Worm (Caenorhabditis elegans): Measurements from ENCODE around the gene fbxa-72.

The fbxa-72 gene

ce11 chrV:723895-724352 is 47.4 kb upstream of the fbxa-72 start, which contains the start of gene fbxb-72:
fbxb-72 (minus strand) TSS chrV:723952.
- TF ChIP-seq F13H6.1 (tag; optimal IDR thresholded peaks at IDR 0.05) (no peak), ama-1 (optimal IDR thresholded peaks at IDR 0.05) (peak; percentile 26), elt-2 (tag; optimal IDR thresholded peaks at IDR 0.05) (peak; percentile 41), sdc-2 (tag; optimal IDR thresholded peaks at IDR 0.05) (no peak), elt-4 (tag; optimal IDR thresholded peaks at IDR 0.05) (no peak), K02D7.2 (tag; optimal IDR thresholded peaks at IDR 0.05) (no peak), C08G9.2 (tag; optimal IDR thresholded peaks at IDR 0.05) (no peak), pha-4 (tag; optimal IDR thresholded peaks at IDR 0.05) (no peak), dve-1 (tag; optimal IDR thresholded peaks at IDR 0.05) (peak; percentile 56), pqm-1 (tag; optimal IDR thresholded peaks at IDR 0.05) (peak; percentile 3)

ce11 chrV:722889-723288 is 46.3 kb upstream of the fbxa-72 start:
- no peak for TF ChIP-seq tbx-7 (tag; optimal IDR thresholded peaks at IDR 0.05)
- TF ChIP-seq hlh-6 (tag; optimal IDR thresholded peaks at IDR 0.05), result no peak

ce11 chrV:719731-720130 is 43.2 kb upstream of the fbxa-72 start, which contains the start of gene srbc-40:
srbc-40 (minus strand) TSS chrV:719831.
- TF ChIP-seq eyg-1 (tag; optimal IDR thresholded peaks at IDR 0.05) (no peak), mec-3 (tag; optimal IDR thresholded peaks at IDR 0.05; ENCODE audit: borderline replicate concordance) (no peak), unc-86 (tag; optimal IDR thresholded peaks at IDR 0.05) (no peak), ceh-45 (GFP tag; IDR thresholded peaks at IDR 0.05) (no peak), npax-4 (tag; optimal IDR thresholded peaks at IDR 0.05) (no peak), unc-42 (tag; optimal IDR thresholded peaks at IDR 0.05) (no peak), ceh-34 (tag; optimal IDR thresholded peaks at IDR 0.05) (no peak), elt-2 (tag; optimal IDR thresholded peaks at IDR 0.05) (no peak), ceh-2 (tag; optimal IDR thresholded peaks at IDR 0.05) (no peak), ceh-18 (tag; optimal IDR thresholded peaks at IDR 0.05) (no peak), ceh-19 (GFP tag; optimal IDR thresholded peaks at IDR 0.05) (no peak), C38D4.7 (GFP tag; optimal IDR thresholded peaks at IDR 0.05) (no peak), hlh-30 (tag; optimal IDR thresholded peaks at IDR 0.05; ENCODE audit: insufficient read depth) (no peak), K02D7.2 (tag; optimal IDR thresholded peaks at IDR 0.05) (no peak)

ce11 chrV:712882-713281 is 36.3 kb upstream of the fbxa-72 start, which contains the start of gene cyp-33C11:
cyp-33C11 (minus strand) TSS chrV:712982.
- TF ChIP-seq ceh-48 (tag; optimal IDR thresholded peaks at IDR 0.05) (no peak), K02D7.2 (tag; optimal IDR thresholded peaks at IDR 0.05) (no peak), pros-1 (tag; optimal IDR thresholded peaks at IDR 0.05) (no peak), ref-2 (tag; optimal IDR thresholded peaks at IDR 0.05) (no peak), unc-86 (tag; optimal IDR thresholded peaks at IDR 0.05) (no peak), elt-4 (tag; optimal IDR thresholded peaks at IDR 0.05) (no peak), pag-3 (tag; optimal IDR thresholded peaks at IDR 0.05; ENCODE audit: borderline replicate concordance) (no peak), pha-2 (tag; optimal IDR thresholded peaks at IDR 0.05) (no peak), Y22D7AL.16 (tag; optimal IDR thresholded peaks at IDR 0.05) (no peak), hlh-30 (tag; optimal IDR thresholded peaks at IDR 0.05; ENCODE audit: insufficient read depth) (no peak), ceh-6 (GFP tag; optimal IDR thresholded peaks at IDR 0.05) (no peak), pat-9 (tag; optimal IDR thresholded peaks at IDR 0.05) (no peak)

DNA sequence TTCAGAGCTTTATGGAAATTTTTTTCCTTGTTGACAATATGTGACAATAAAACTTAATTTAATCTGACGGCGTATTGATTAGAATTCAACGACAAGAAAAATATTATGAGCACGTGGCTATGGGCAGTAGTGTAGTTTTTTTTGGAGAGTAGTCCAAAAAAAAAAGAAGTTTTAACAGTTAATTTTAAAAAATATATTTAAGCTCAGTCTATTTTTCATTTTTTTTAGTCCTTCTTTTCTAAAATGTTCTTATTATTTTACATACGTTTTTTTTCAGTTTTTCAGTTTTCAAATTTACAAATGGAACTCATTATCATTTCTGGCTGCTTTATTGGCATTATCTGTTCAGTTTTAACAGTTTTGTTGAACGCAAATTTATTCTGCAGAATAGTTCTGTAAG is 32.3 kb upstream of the fbxa-72 start, which contains the start of gene srbc-39:
Gene srbc-39 (plus strand): TSS at position 301 of the 400 bp plus-strand sequence.
- no peak for TF ChIP-seq pqm-1 (tag; optimal IDR thresholded peaks at IDR 0.05)
- no peak for TF ChIP-seq C08G9.2 (tag; optimal IDR thresholded peaks at IDR 0.05)
- no peak for TF ChIP-seq sox-2 (GFP tag; IDR thresholded peaks at IDR 0.05)
- no peak for TF ChIP-seq hlh-13 (GFP tag; optimal IDR thresholded peaks at IDR 0.05)
- TF ChIP-seq C38D4.7 (GFP tag; optimal IDR thresholded peaks at IDR 0.05), result no peak

All from whole organism, late embryonic.